Worm (Caenorhabditis elegans) whole organism, young adult: ENCODE measurements around the gene rde-12.

Source experiments
- C17E4.6 ChIP-seq: fragments of 200-800 bp; sonication (Bioruptor generic); IDR thresholded peaks from 2 replicates; pipeline ENCODE4 v1.3.6; 2022; ENCODE audit warnings: missing genetic modification reagents, missing genetic modification characterization, missing compliant biosample characterization
- F23B12.7 ChIP-seq: sonication (generic microtip); optimal IDR thresholded peaks from 2 replicates; lab custom pipeline; 2017; ENCODE audit warnings: missing genetic modification characterization, mild to moderate bottlenecking, missing compliant biosample characterization, antibody characterized with exemption, moderate library complexity; ENCODE audit not compliant: insufficient read depth
- F39B2.1 ChIP-seq: fragments of 200-800 bp; sonication (Bioruptor generic); IDR thresholded peaks from 2 replicates; pipeline ENCODE4 v1.3.6; 2022; ENCODE audit warnings: missing genetic modification reagents, missing genetic modification characterization, missing compliant biosample characterization
- F49E8.2 ChIP-seq: sonication (generic microtip); optimal IDR thresholded peaks from 3 replicates; lab custom pipeline; 2017; ENCODE audit warnings: missing genetic modification characterization, mild to moderate bottlenecking, missing compliant biosample characterization, antibody characterized with exemption, moderate library complexity; ENCODE audit not compliant: insufficient read depth
- F52B5.7 ChIP-seq: sonication (generic microtip); optimal IDR thresholded peaks from 2 replicates; lab custom pipeline; 2016; ENCODE audit warnings: mild to moderate bottlenecking, missing genetic modification characterization, missing compliant biosample characterization
- F55B11.4 ChIP-seq: sonication (generic microtip); optimal IDR thresholded peaks from 2 replicates; lab custom pipeline; 2016; ENCODE audit warnings: missing compliant biosample characterization, missing genetic modification characterization, borderline replicate concordance; ENCODE audit not compliant: insufficient read depth
- T07F8.4 ChIP-seq: sonication (generic microtip); optimal IDR thresholded peaks from 2 replicates; lab custom pipeline; 2016; ENCODE audit warnings: mild to moderate bottlenecking, missing genetic modification characterization, moderate library complexity, missing compliant biosample characterization
- Y56A3A.18 ChIP-seq: fragments of 200-800 bp; sonication (Bioruptor generic); IDR thresholded peaks from 2 replicates; pipeline ENCODE4 v1.3.6; 2022; ENCODE audit warnings: missing genetic modification reagents, missing genetic modification characterization, missing compliant biosample characterization
- akir-1 ChIP-seq: fragments of 200-800 bp; sonication (Bioruptor generic); optimal IDR thresholded peaks from 2 replicates; lab custom pipeline; 2018; ENCODE audit warnings: mild to moderate bottlenecking, missing genetic modification characterization, moderate library complexity, missing compliant biosample characterization
- aptf-2 ChIP-seq: fragments of 200-800 bp; sonication (Bioruptor generic); conservative IDR thresholded peaks from 2 replicates; pipeline ENCODE4 v1.3.6; 2022; ENCODE audit warnings: missing genetic modification reagents, missing genetic modification characterization, missing compliant biosample characterization
- attf-3 ChIP-seq: fragments of 200-800 bp; sonication (Bioruptor generic); conservative IDR thresholded peaks from 2 replicates; pipeline ENCODE4 v1.3.6; 2022; ENCODE audit warnings: missing genetic modification reagents, missing genetic modification characterization, missing compliant biosample characterization
- attf-6 ChIP-seq: fragments of 200-800 bp; sonication (Bioruptor generic); IDR thresholded peaks from 2 replicates; pipeline ENCODE4 v1.3.6; 2022; ENCODE audit warnings: missing genetic modification reagents, missing genetic modification characterization, missing compliant biosample characterization
- bed-2 ChIP-seq: fragments of 200-800 bp; sonication (Bioruptor generic); IDR thresholded peaks from 2 replicates; pipeline ENCODE4 v1.3.6; 2022; ENCODE audit warnings: missing genetic modification reagents, missing genetic modification characterization, missing compliant biosample characterization
- cebp-1 ChIP-seq, 2 experiments: fragments of 200-800 bp in 1 of 2; sonication (Bioruptor generic) in 1 of 2; sonication (generic microtip) in 1 of 2; IDR thresholded peaks in 1 of 2; optimal IDR thresholded peaks in 1 of 2; 2 replicates each; pipeline versions ENCODE4 v1.3.6 to Lab custom; 2017 to 2022; ENCODE audit warnings: missing compliant biosample characterization in 2 of 2, missing genetic modification characterization in 2 of 2, mild to moderate bottlenecking in 1 of 2, missing genetic modification reagents in 1 of 2, moderate library complexity in 1 of 2
- cebp-2 ChIP-seq: fragments of 200-800 bp; sonication (Bioruptor generic); IDR thresholded peaks from 2 replicates; pipeline ENCODE4 v1.3.6; 2022; ENCODE audit warnings: missing genetic modification characterization, missing compliant biosample characterization
- ceh-100 ChIP-seq: fragments of 200-800 bp; sonication (Bioruptor generic); IDR thresholded peaks from 2 replicates; pipeline ENCODE4 v1.3.6; 2022; ENCODE audit warnings: missing genetic modification reagents, missing genetic modification characterization, missing compliant biosample characterization
- ceh-27 ChIP-seq: fragments of 200-800 bp; sonication (Bioruptor generic); optimal IDR thresholded peaks from 2 replicates; lab custom pipeline; 2018; ENCODE audit warnings: mild to moderate bottlenecking, missing genetic modification characterization, moderate library complexity, missing compliant biosample characterization
- ceh-91 ChIP-seq: fragments of 200-800 bp; sonication (Bioruptor generic); IDR thresholded peaks from 2 replicates; pipeline ENCODE4 v1.3.6; 2022; ENCODE audit warnings: missing genetic modification reagents, missing genetic modification characterization, missing compliant biosample characterization
- chd-7 ChIP-seq: sonication (generic microtip); optimal IDR thresholded peaks from 2 replicates; lab custom pipeline; 2016; ENCODE audit warnings: mild to moderate bottlenecking, missing genetic modification characterization, moderate library complexity, missing compliant biosample characterization
- die-1 ChIP-seq: sonication (generic microtip); optimal IDR thresholded peaks from 2 replicates; lab custom pipeline; 2016; ENCODE audit warnings: missing genotype, mild to moderate bottlenecking, missing genetic modification characterization, missing compliant biosample characterization
- dox-1 ChIP-seq: fragments of 200-800 bp; sonication (Bioruptor generic); IDR thresholded peaks from 2 replicates; pipeline ENCODE4 v1.3.6; 2022; ENCODE audit warnings: missing genetic modification reagents, missing genetic modification characterization, missing compliant biosample characterization
- dpl-1 ChIP-seq: fragments of 150-350 bp; optimal IDR thresholded peaks from 2 replicates; lab custom pipeline; 2014; ENCODE audit warnings: missing biosample characterization, missing genetic modification reagents, missing genetic modification characterization
- egl-18 ChIP-seq: fragments of 200-800 bp; sonication (Bioruptor generic); IDR thresholded peaks from 2 replicates; pipeline ENCODE4 v1.3.6; 2022; ENCODE audit warnings: missing genetic modification reagents, missing genetic modification characterization, missing compliant biosample characterization
- ekl-4 ChIP-seq: fragments of 200-800 bp; sonication (Bioruptor generic); IDR thresholded peaks from 2 replicates; pipeline ENCODE4 v1.3.6; 2022; ENCODE audit warnings: missing genetic modification reagents, missing genetic modification characterization, missing compliant biosample characterization
- hmg-1.2 ChIP-seq: fragments of 200-800 bp; sonication (Bioruptor generic); IDR thresholded peaks from 2 replicates; pipeline ENCODE4 v1.3.6; 2022; ENCODE audit warnings: missing genetic modification reagents, missing genetic modification characterization, missing compliant biosample characterization
- hrde-1 ChIP-seq: sonication (generic microtip); optimal IDR thresholded peaks from 2 replicates; lab custom pipeline; 2016; ENCODE audit warnings: missing genetic modification characterization, mild to moderate bottlenecking, missing compliant biosample characterization, moderate library complexity, missing genotype, missing genetic modification reagents, borderline replicate concordance
- let-526 ChIP-seq: fragments of 200-800 bp; sonication (Bioruptor generic); IDR thresholded peaks from 2 replicates; pipeline ENCODE4 v1.3.6; 2022; ENCODE audit warnings: missing genetic modification reagents, missing genetic modification characterization, missing compliant biosample characterization
- lin-35 ChIP-seq, 3 experiments: fragments of 150-350 bp in 2 of 3; sonication (generic microtip) in 1 of 3; optimal IDR thresholded peaks; 2 replicates each; lab custom pipeline; 2014 to 2018; ENCODE audit warnings: missing biosample characterization in 3 of 3, missing genetic modification characterization in 3 of 3, missing genetic modification reagents in 3 of 3
- lin-54 ChIP-seq: fragments of 200-800 bp; sonication (Bioruptor generic); optimal IDR thresholded peaks from 2 replicates; lab custom pipeline; 2018; ENCODE audit warnings: mild to moderate bottlenecking, missing genetic modification characterization, missing compliant biosample characterization
- lir-1 ChIP-seq: fragments of 200-800 bp; sonication (Bioruptor generic); conservative IDR thresholded peaks from 2 replicates; pipeline ENCODE4 v1.3.6; 2022; ENCODE audit warnings: missing genetic modification reagents, missing genetic modification characterization, missing compliant biosample characterization
- madf-3 ChIP-seq: fragments of 200-800 bp; sonication (Bioruptor generic); IDR thresholded peaks from 2 replicates; pipeline ENCODE4 v1.3.6; 2022; ENCODE audit warnings: missing genetic modification reagents, missing genetic modification characterization, missing compliant biosample characterization
- madf-6 ChIP-seq: fragments of 200-800 bp; sonication (Bioruptor generic); IDR thresholded peaks from 2 replicates; pipeline ENCODE4 v1.3.6; 2022; ENCODE audit warnings: missing genetic modification reagents, missing genetic modification characterization, missing compliant biosample characterization
- nfya-2 ChIP-seq: fragments of 200-800 bp; sonication (Bioruptor generic); IDR thresholded peaks from 2 replicates; pipeline ENCODE4 v1.3.6; 2022; ENCODE audit warnings: missing genetic modification reagents, missing genetic modification characterization, missing compliant biosample characterization
- nhr-120 ChIP-seq: fragments of 200-800 bp; sonication (Bioruptor generic); IDR thresholded peaks from 2 replicates; pipeline ENCODE4 v1.3.6; 2022; ENCODE audit warnings: missing genetic modification characterization, missing compliant biosample characterization
- nhr-80 ChIP-seq: sonication (generic microtip); optimal IDR thresholded peaks from 2 replicates; lab custom pipeline; 2016; ENCODE audit warnings: missing genetic modification characterization, missing compliant biosample characterization
- rec-8 ChIP-seq, 2 experiments: sonication (generic microtip); optimal IDR thresholded peaks; 2 replicates each; lab custom pipeline; 2016; ENCODE audit warnings: mild to moderate bottlenecking in 2 of 2, missing genetic modification characterization in 2 of 2, missing genetic modification reagents in 2 of 2, missing genotype in 2 of 2, missing biosample characterization in 1 of 2, missing compliant biosample characterization in 1 of 2, moderate library complexity in 1 of 2
- repo-1 ChIP-seq: sonication (generic microtip); optimal IDR thresholded peaks from 2 replicates; lab custom pipeline; 2017; ENCODE audit warnings: mild to moderate bottlenecking, missing genetic modification characterization, missing compliant biosample characterization
- sea-2 ChIP-seq: fragments of 200-800 bp; sonication (Bioruptor generic); IDR thresholded peaks from 2 replicates; pipeline ENCODE4 v1.3.6; 2022; ENCODE audit warnings: missing genetic modification characterization, missing compliant biosample characterization
- snpc-3.4 ChIP-seq: sonication (generic microtip); optimal IDR thresholded peaks from 2 replicates; lab custom pipeline; 2017; ENCODE audit warnings: missing genetic modification characterization, mild to moderate bottlenecking, missing compliant biosample characterization, antibody characterized with exemption, moderate library complexity, missing genotype, missing genetic modification reagents
- tbp1 ChIP-seq: fragments of 200-800 bp; sonication (Bioruptor generic); optimal IDR thresholded peaks from 2 replicates; lab custom pipeline; 2018; ENCODE audit warnings: mild to moderate bottlenecking, missing genetic modification characterization, missing compliant biosample characterization
- tbx-9 ChIP-seq: sonication (generic microtip); optimal IDR thresholded peaks from 2 replicates; lab custom pipeline; 2016; ENCODE audit warnings: borderline replicate concordance, missing genetic modification characterization, inconsistent platforms, missing compliant biosample characterization
- zfh-2 ChIP-seq: fragments of 200-800 bp; sonication (Bioruptor generic); conservative IDR thresholded peaks from 2 replicates; pipeline ENCODE4 v1.3.6; 2022; ENCODE audit warnings: missing genetic modification reagents, missing genetic modification characterization, missing compliant biosample characterization
- zim-3 ChIP-seq: sonication (generic microtip); optimal IDR thresholded peaks from 2 replicates; lab custom pipeline; 2017; ENCODE audit warnings: mild to moderate bottlenecking, missing genetic modification characterization, moderate library complexity, missing compliant biosample characterization
- ztf-22 ChIP-seq: fragments of 200-800 bp; sonication (Bioruptor generic); optimal IDR thresholded peaks from 2 replicates; lab custom pipeline; 2018; ENCODE audit warnings: mild to moderate bottlenecking, missing genetic modification characterization, moderate library complexity, missing compliant biosample characterization
- ztf-25 ChIP-seq: fragments of 200-800 bp; sonication (Bioruptor generic); IDR thresholded peaks from 2 replicates; pipeline ENCODE4 v1.3.6; 2022; ENCODE audit warnings: missing genetic modification reagents, missing genetic modification characterization, missing compliant biosample characterization
- ztf-28 ChIP-seq: fragments of 200-800 bp; sonication (Bioruptor generic); IDR thresholded peaks from 2 replicates; pipeline ENCODE4 v1.3.6; 2022; ENCODE audit warnings: missing genetic modification reagents, missing genetic modification characterization, missing compliant biosample characterization

Gene rde-12

DNA sequence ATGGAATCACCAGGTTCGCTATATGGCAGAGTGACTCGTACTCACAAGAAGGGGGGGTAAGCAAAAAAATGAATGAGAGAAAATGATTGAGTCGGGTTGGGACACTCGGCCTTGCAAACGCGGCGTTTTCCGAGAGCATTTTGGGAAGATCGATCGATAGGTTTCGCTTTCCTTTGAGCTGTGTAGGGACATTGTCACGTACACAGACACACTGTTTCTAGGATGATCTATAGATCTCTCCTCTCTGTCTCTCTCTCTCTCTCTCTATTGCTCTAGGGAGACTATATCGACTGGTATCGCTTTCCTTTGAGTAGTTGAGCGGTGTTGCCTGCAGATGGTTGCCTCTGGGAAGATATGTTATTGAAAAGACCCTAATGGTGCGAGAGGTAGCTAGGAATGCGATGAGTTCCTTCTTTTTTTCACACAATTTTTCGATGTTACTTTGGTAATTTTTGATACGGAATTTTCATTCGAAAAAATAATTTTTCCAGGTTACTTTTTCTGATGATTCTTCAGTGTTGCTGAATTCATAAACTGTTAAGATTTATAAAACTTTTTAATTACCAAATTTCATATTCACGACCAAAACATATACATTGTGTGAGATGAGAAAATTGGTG, 15.3 kb upstream of the rde-12 start, which contains the start of gene H37A05.4 (continued):
- TF ChIP-seq attf-3 (no peak), chd-7 (peak; percentile 55), hrde-1 (tag; lab: Kevin White, UChicago) (peak; percentile 5), F52B5.7 (tag; lab: Kevin White, UChicago) (peak; percentile 86), rec-8 (tag; optimal IDR thresholded peaks at IDR 0.05; lab: Kevin White, UChicago) (no peak), sea-2 (GFP tag; lab: Robert Waterston, UW) (peak; percentile 15; the same call in 1 of the 2 replicates), Y56A3A.18 (GFP tag; lab: Robert Waterston, UW) (no peak; the same call in none of the 2 replicates), die-1 (tag; lab: Kevin White, UChicago) (peak; percentile 30), lin-35 (GFP tag; optimal IDR thresholded peaks at IDR 0.05; lab: Kevin White, UChicago) (peak in 1 of 3 experiments; percentile 17), F23B12.7 (tag; lab: Kevin White, UChicago) (no peak), F55B11.4 (tag; lab: Kevin White, UChicago) (no peak), cebp-2 (GFP tag; lab: Robert Waterston, UW) (no peak), hmg-1.2 (peak; percentile 52), cebp-1 (GFP tag; IDR thresholded peaks at IDR 0.05; lab: Robert Waterston, UW) (no peak), cebp-1 (tag; optimal IDR thresholded peaks at IDR 0.05; lab: Kevin White, UChicago) (peak; percentile 81), C17E4.6 (GFP tag; lab: Robert Waterston, UW) (no peak), lir-1 (no peak), madf-3 (GFP tag; lab: Robert Waterston, UW) (peak; percentile 35; the same call in 1 of the 2 replicates), akir-1 (GFP tag; lab: Kevin White, UChicago) (no peak), ztf-22 (GFP tag; lab: Kevin White, UChicago) (peak; percentile 10), T07F8.4 (no peak), dpl-1 (no peak), ceh-91 (GFP tag; lab: Robert Waterston, UW) (no peak), aptf-2 (GFP tag; lab: Robert Waterston, UW) (peak; percentile 96), zim-3 (tag; lab: Kevin White, UChicago) (peak; percentile 84), ztf-25 (no peak), zfh-2 (GFP tag; lab: Robert Waterston, UW) (0 out of 2 replicates have a peak, but pooled peaks have one; percentile 20), attf-6 (0 out of 2 replicates have a peak, but pooled peaks have one; percentile 43), nhr-120 (no peak), bed-2 (GFP tag; lab: Robert Waterston, UW) (no peak), nhr-80 (tag; lab: Kevin White, UChicago) (peak; percentile 63), F49E8.2 (tag; lab: Kevin White, UChicago) (no peak), ceh-27 (GFP tag; lab: Kevin White, UChicago) (no peak), let-526 (GFP tag; lab: Robert Waterston, UW) (0 out of 2 replicates have a peak, but pooled peaks have one; percentile 13), egl-18 (GFP tag; lab: Robert Waterston, UW) (no peak), ztf-28 (GFP tag; lab: Robert Waterston, UW) (no peak), ceh-100 (peak; percentile 21; the same call in 1 of the 2 replicates), nfya-2 (GFP tag; lab: Robert Waterston, UW) (no peak), tbx-9 (no peak), repo-1 (tag; lab: Kevin White, UChicago) (peak; percentile 85), F39B2.1 (GFP tag; lab: Robert Waterston, UW) (no peak), ekl-4 (peak; percentile 76), snpc-3.4 (tag; lab: Kevin White, UChicago) (no peak), madf-6 (GFP tag; lab: Robert Waterston, UW) (peak; percentile 50; the same call in 1 of the 2 replicates), tbp1 (GFP tag; lab: Kevin White, UChicago) (peak; percentile 39), dox-1 (peak; percentile 63), lin-54 (GFP tag; lab: Kevin White, UChicago) (peak; percentile 8)
